Fruit fly (Drosophila melanogaster) whole organism: Measurements from ENCODE around the gene MFS9.

ENCODE experiments used
- CG8478 ChIP-seq: fragments of >200 bp; optimal IDR thresholded peaks from 2 replicates; lab custom pipeline; 2018; ENCODE audit warnings: inconsistent platforms
- pan ChIP-seq: fragments of >200 bp; optimal IDR thresholded peaks from 2 replicates; lab custom pipeline; 2017
- psq ChIP-seq: fragments of >200 bp; optimal IDR thresholded peaks from 2 replicates; lab custom pipeline; 2017

- no peak for TF ChIP-seq CG8478 (lab: Kevin White, UChicago)
- no peak for TF ChIP-seq pan
- no peak for TF ChIP-seq psq (lab: Kevin White, UChicago)
Measured at dm6 chr3R:20545678-20546077, 33.4 kb upstream of the MFS9 start.
